Worm (Caenorhabditis elegans) whole organism, L4 larva: ENCODE measurements around the gene clec-162.

Experiments
- F10B5.3 ChIP-seq: sonication (generic microtip); optimal IDR thresholded peaks from 2 replicates; lab custom pipeline; 2016; ENCODE audit warnings: mild to moderate bottlenecking, missing genetic modification characterization, missing compliant biosample characterization
- F37D6.2 ChIP-seq: sonication (generic microtip); optimal IDR thresholded peaks from 2 replicates; lab custom pipeline; 2016; ENCODE audit warnings: mild to moderate bottlenecking, missing genetic modification characterization, missing compliant biosample characterization
- R02D3.7 ChIP-seq: fragments of 150-350 bp; sonication (generic microtip); optimal IDR thresholded peaks from 3 replicates; lab custom pipeline; 2014; ENCODE audit warnings: missing biosample characterization, missing genetic modification characterization
- T20F7.1 ChIP-seq: fragments of 200-800 bp; sonication (Bioruptor generic); optimal IDR thresholded peaks from 2 replicates; lab custom pipeline; 2018; ENCODE audit warnings: mild to moderate bottlenecking, missing genetic modification characterization, missing compliant biosample characterization
- Y75B8A.6 ChIP-seq: fragments of 200-800 bp; sonication (Bioruptor generic); IDR thresholded peaks from 2 replicates; pipeline ENCODE4 v1.3.6; 2022; ENCODE audit warnings: missing genetic modification reagents, missing genetic modification characterization, missing compliant biosample characterization
- ceh-20 ChIP-seq: fragments of 200-800 bp; sonication (Bioruptor generic); IDR thresholded peaks from 2 replicates; pipeline ENCODE4 v1.3.6; 2022; ENCODE audit warnings: missing genetic modification reagents, missing genetic modification characterization, missing compliant biosample characterization
- ceh-32 ChIP-seq: sonication (generic microtip); optimal IDR thresholded peaks from 2 replicates; lab custom pipeline; 2016; ENCODE audit warnings: mild to moderate bottlenecking, missing genetic modification characterization, missing compliant biosample characterization; ENCODE audit not compliant: poor library complexity
- ceh-62 ChIP-seq: sonication (generic microtip); optimal IDR thresholded peaks from 2 replicates; lab custom pipeline; 2017; ENCODE audit warnings: missing biosample characterization, missing genetic modification characterization
- ctbp-1 ChIP-seq: fragments of 200-800 bp; sonication (Bioruptor generic); IDR thresholded peaks from 2 replicates; pipeline ENCODE4 v1.3.6; 2022; ENCODE audit warnings: missing genetic modification reagents, missing genetic modification characterization, missing compliant biosample characterization
- daf-12 ChIP-seq: fragments of 150-350 bp; optimal IDR thresholded peaks from 2 replicates; lab custom pipeline; 2014; ENCODE audit warnings: missing biosample characterization, missing genetic modification reagents, missing genetic modification characterization
- daf-16 ChIP-seq, 3 experiments: sonication (generic microtip); optimal IDR thresholded peaks; 2 replicates each; lab custom pipeline; 2016 to 2017; ENCODE audit warnings: missing genetic modification characterization in 3 of 3, missing genetic modification reagents in 3 of 3, mild to moderate bottlenecking in 2 of 3, missing compliant biosample characterization in 2 of 3, missing biosample characterization in 1 of 3, moderate library complexity in 1 of 3
- daf-19 ChIP-seq: fragments of 200-800 bp; sonication (Bioruptor generic); conservative IDR thresholded peaks from 2 replicates; pipeline ENCODE4 v1.3.6; 2022; ENCODE audit warnings: missing genetic modification characterization, missing compliant biosample characterization
- daf-8 ChIP-seq: fragments of 200-800 bp; sonication (Bioruptor generic); IDR thresholded peaks from 2 replicates; pipeline ENCODE4 v1.3.6; 2022; ENCODE audit warnings: missing genetic modification characterization, missing compliant biosample characterization
- dmd-6 ChIP-seq: fragments of 200-800 bp; sonication (Bioruptor generic); IDR thresholded peaks from 2 replicates; pipeline ENCODE4 v1.3.6; 2022; ENCODE audit warnings: missing genetic modification reagents, missing genetic modification characterization, missing compliant biosample characterization
- dmd-9 ChIP-seq: fragments of 200-800 bp; sonication (Bioruptor generic); IDR thresholded peaks from 2 replicates; pipeline ENCODE4 v1.3.6; 2022; ENCODE audit warnings: missing genetic modification reagents, missing genetic modification characterization, missing compliant biosample characterization
- dpl-1 ChIP-seq: fragments of 150-350 bp; optimal IDR thresholded peaks from 2 replicates; lab custom pipeline; 2014; ENCODE audit warnings: missing biosample characterization, missing genetic modification reagents, missing genetic modification characterization
- dve-1 ChIP-seq: sonication (generic microtip); optimal IDR thresholded peaks from 2 replicates; lab custom pipeline; 2017; ENCODE audit warnings: antibody characterized with exemption, mild to moderate bottlenecking, missing genetic modification characterization, missing compliant biosample characterization; ENCODE audit not compliant: insufficient read depth
- egl-27 ChIP-seq: sonication (generic microtip); optimal IDR thresholded peaks from 3 replicates; lab custom pipeline; 2017; ENCODE audit warnings: missing biosample characterization, missing genetic modification reagents, missing genetic modification characterization
- hif-1 ChIP-seq, 2 experiments: sonication (generic microtip); optimal IDR thresholded peaks; 2 replicates each; lab custom pipeline; 2016 to 2017; ENCODE audit warnings: missing compliant biosample characterization in 2 of 2, missing genetic modification characterization in 2 of 2, missing genetic modification reagents in 2 of 2, missing genotype in 2 of 2, mild to moderate bottlenecking in 1 of 2
- hlh-11 ChIP-seq: fragments of 200-800 bp; sonication (Bioruptor generic); optimal IDR thresholded peaks from 2 replicates; lab custom pipeline; 2018; ENCODE audit warnings: mild to moderate bottlenecking, missing genetic modification characterization, missing compliant biosample characterization
- hlh-30 ChIP-seq: sonication (generic microtip); optimal IDR thresholded peaks from 2 replicates; lab custom pipeline; 2017; ENCODE audit warnings: antibody characterized with exemption, mild to moderate bottlenecking, missing genetic modification characterization, missing compliant biosample characterization; ENCODE audit not compliant: insufficient read depth
- hmg-1.1 ChIP-seq: fragments of 200-800 bp; sonication (Bioruptor generic); IDR thresholded peaks from 2 replicates; pipeline ENCODE4 v1.3.6; 2022; ENCODE audit warnings: missing genetic modification reagents, missing genetic modification characterization, missing compliant biosample characterization
- jun-1 ChIP-seq: fragments of 150-350 bp; optimal IDR thresholded peaks from 2 replicates; lab custom pipeline; 2014; ENCODE audit warnings: missing biosample characterization, missing genetic modification reagents, missing genetic modification characterization
- lin-39 ChIP-seq: fragments of 150-350 bp; optimal IDR thresholded peaks from 2 replicates; lab custom pipeline; 2014; ENCODE audit warnings: missing biosample characterization, missing genetic modification reagents, missing genetic modification characterization
- lir-3 ChIP-seq: sonication (generic microtip); optimal IDR thresholded peaks from 2 replicates; lab custom pipeline; 2016; ENCODE audit warnings: mild to moderate bottlenecking, missing genetic modification characterization, missing compliant biosample characterization
- lsy-2 ChIP-seq, 2 experiments: fragments of 150-350 bp in 1 of 2; sonication (generic microtip) in 1 of 2; optimal IDR thresholded peaks; 2 replicates each; lab custom pipeline; 2014 to 2017; ENCODE audit warnings: missing biosample characterization in 2 of 2, missing genetic modification characterization in 2 of 2
- madf-9 ChIP-seq: fragments of 200-800 bp; sonication (Bioruptor generic); conservative IDR thresholded peaks from 2 replicates; pipeline ENCODE4 v1.3.6; 2022; ENCODE audit warnings: missing genetic modification reagents, missing genetic modification characterization, missing compliant biosample characterization
- mdl-1 ChIP-seq, 2 experiments: fragments of 150-350 bp in 1 of 2; sonication (generic microtip) in 1 of 2; optimal IDR thresholded peaks; 2 replicates each; lab custom pipeline; 2014 to 2017; ENCODE audit warnings: missing biosample characterization in 2 of 2, missing genetic modification characterization in 2 of 2
- mdt-29 ChIP-seq: fragments of 200-800 bp; sonication (Bioruptor generic); IDR thresholded peaks from 2 replicates; pipeline ENCODE4 v1.3.6; 2022; ENCODE audit warnings: missing genetic modification reagents, missing genetic modification characterization, missing compliant biosample characterization
- mep-1 ChIP-seq: fragments of 150-350 bp; sonication (generic microtip); optimal IDR thresholded peaks from 3 replicates; lab custom pipeline; 2014; ENCODE audit warnings: missing biosample characterization, missing genetic modification characterization
- mes-2 ChIP-seq: sonication (generic microtip); optimal IDR thresholded peaks from 2 replicates; lab custom pipeline; 2016; ENCODE audit warnings: missing genotype, mild to moderate bottlenecking, missing genetic modification characterization, missing compliant biosample characterization; ENCODE audit not compliant: poor library complexity, severe bottlenecking
- mxl-3 ChIP-seq: fragments of 200-800 bp; sonication (Bioruptor generic); optimal IDR thresholded peaks from 2 replicates; lab custom pipeline; 2018; ENCODE audit warnings: mild to moderate bottlenecking, missing genetic modification characterization, missing compliant biosample characterization
- nhr-102 ChIP-seq: sonication (generic microtip); optimal IDR thresholded peaks from 2 replicates; lab custom pipeline; 2016; ENCODE audit warnings: mild to moderate bottlenecking, missing genetic modification characterization, moderate library complexity, missing compliant biosample characterization
- nhr-11 ChIP-seq: fragments of 150-350 bp; optimal IDR thresholded peaks from 2 replicates; lab custom pipeline; 2014; ENCODE audit warnings: missing biosample characterization, missing genetic modification characterization
- nhr-28 ChIP-seq: fragments of 150-350 bp; optimal IDR thresholded peaks from 2 replicates; lab custom pipeline; 2014; ENCODE audit warnings: missing biosample characterization, missing genetic modification characterization
- nhr-6 ChIP-seq: fragments of 150-350 bp; optimal IDR thresholded peaks from 2 replicates; lab custom pipeline; 2014; ENCODE audit warnings: missing biosample characterization, missing genetic modification characterization
- set-16 ChIP-seq: fragments of 200-800 bp; sonication (Bioruptor generic); IDR thresholded peaks from 2 replicates; pipeline ENCODE4 v1.3.6; 2022; ENCODE audit warnings: missing genetic modification reagents, missing genetic modification characterization, missing compliant biosample characterization
- snpc-4 ChIP-seq: fragments of 150-350 bp; optimal IDR thresholded peaks from 2 replicates; lab custom pipeline; 2014; ENCODE audit warnings: missing biosample characterization, missing genetic modification characterization
- spr-3 ChIP-seq: fragments of 200-800 bp; sonication (Bioruptor generic); optimal IDR thresholded peaks from 2 replicates; lab custom pipeline; 2018; ENCODE audit warnings: mild to moderate bottlenecking, missing genetic modification characterization, missing compliant biosample characterization
- tag-97 ChIP-seq: fragments of 200-800 bp; sonication (Bioruptor generic); IDR thresholded peaks from 2 replicates; pipeline ENCODE4 v1.3.6; 2022; ENCODE audit warnings: missing genetic modification characterization, missing compliant biosample characterization
- unc-39 ChIP-seq: sonication (generic microtip); optimal IDR thresholded peaks from 2 replicates; lab custom pipeline; 2017; ENCODE audit warnings: missing biosample characterization, missing genetic modification characterization
- unc-62 ChIP-seq, 3 experiments: fragments of 150-350 bp in 1 of 3; sonication (generic microtip); optimal IDR thresholded peaks in 2 of 3; peaks in 1 of 3; 1 replicate in 1 of 3; 2 replicates in 2 of 3; lab custom pipeline; 2014 to 2017; ENCODE audit warnings: missing biosample characterization in 3 of 3, missing genetic modification characterization in 3 of 3, missing genetic modification reagents in 3 of 3, missing genotype in 1 of 3
- zag-1 ChIP-seq: fragments of 150-350 bp; optimal IDR thresholded peaks from 2 replicates; lab custom pipeline; 2014; ENCODE audit warnings: missing biosample characterization, missing genetic modification characterization
- zfp-3 ChIP-seq: fragments of 200-800 bp; sonication (Bioruptor generic); conservative IDR thresholded peaks from 2 replicates; pipeline ENCODE4 v1.3.6; 2022; ENCODE audit warnings: missing genetic modification reagents, missing genetic modification characterization, missing compliant biosample characterization
- zip-2 ChIP-seq: fragments of 150-350 bp; optimal IDR thresholded peaks from 2 replicates; lab custom pipeline; 2014; ENCODE audit warnings: missing biosample characterization, missing genetic modification characterization
- ztf-7 ChIP-seq: fragments of 150-350 bp; optimal IDR thresholded peaks from 2 replicates; lab custom pipeline; 2014; ENCODE audit warnings: missing biosample characterization, missing genetic modification characterization

Gene clec-162

ce11 chrIII:9697323-9697722 is 27.7 kb downstream of the clec-162 start (continued):
- no peak for TF ChIP-seq ceh-62 (tag; lab: Kevin White, UChicago)
- TF ChIP-seq R02D3.7 (tag; lab: Kevin White, UChicago) = no peak
- peak; percentile 63 for TF ChIP-seq hmg-1.1
- TF ChIP-seq nhr-6 (tag; lab: Kevin White, UChicago) = peak; percentile 43
- TF ChIP-seq lir-3 = no peak
- TF ChIP-seq unc-62 (GFP tag; optimal IDR thresholded peaks at IDR 0.05 in 1 of 2; lab: Kevin White, UChicago) = peak in 1 of 2 experiments; percentile 98
- TF ChIP-seq unc-62 (tag; optimal IDR thresholded peaks at IDR 0.05; lab: Kevin White, UChicago) = no peak
- TF ChIP-seq dmd-6 (GFP tag; lab: Robert Waterston, UW) = peak; percentile 57; the same call in 1 of the 2 replicates
- peak in 1 of 2 experiments; percentile 24 for TF ChIP-seq hif-1 (tag; optimal IDR thresholded peaks at IDR 0.05; lab: Kevin White, UChicago)
- TF ChIP-seq hlh-30 (tag; lab: Kevin White, UChicago) = peak; percentile 71
- TF ChIP-seq jun-1 (tag; lab: Kevin White, UChicago) = no peak
- TF ChIP-seq ctbp-1 (GFP tag; lab: Robert Waterston, UW) = 0 out of 2 replicates have a peak, but pooled peaks have one; percentile 24
- TF ChIP-seq ceh-32 (tag; lab: Kevin White, UChicago) = no peak
- peak; percentile 29 for TF ChIP-seq dpl-1 (GFP tag; lab: Kevin White, UChicago)
- no peak for TF ChIP-seq daf-16 (GFP tag; optimal IDR thresholded peaks at IDR 0.05; lab: Kevin White, UChicago)
- peak; percentile 36 for TF ChIP-seq daf-16 (tag; optimal IDR thresholded peaks at IDR 0.05; lab: Kevin White, UChicago)
- no peak for TF ChIP-seq nhr-102
- peak; percentile 68 for TF ChIP-seq mxl-3 (GFP tag; lab: Kevin White, UChicago)
- 0 out of 2 replicates have a peak, but pooled peaks have one; percentile 18 for TF ChIP-seq set-16
- TF ChIP-seq tag-97 (GFP tag; lab: Robert Waterston, UW) = no peak
- no peak for TF ChIP-seq zip-2 (tag; lab: Kevin White, UChicago)
- TF ChIP-seq ztf-7 = peak; percentile 9
- no peak for TF ChIP-seq zag-1 (tag; lab: Kevin White, UChicago)
- no peak for TF ChIP-seq madf-9 (GFP tag; lab: Robert Waterston, UW)
- peak; percentile 78 for TF ChIP-seq nhr-11 (tag; lab: Kevin White, UChicago)
- peak; percentile 15 for TF ChIP-seq F37D6.2 (tag; lab: Kevin White, UChicago)
- TF ChIP-seq egl-27 (tag; lab: Kevin White, UChicago) = no peak
- peak; percentile 49 for TF ChIP-seq dve-1
- TF ChIP-seq mdl-1 (tag; optimal IDR thresholded peaks at IDR 0.05; lab: Kevin White, UChicago) = peak in 1 of 2 experiments; percentile 46
- peak; percentile 73 for TF ChIP-seq mep-1
- peak; percentile 78 for TF ChIP-seq hlh-11 (tag; lab: Kevin White, UChicago)

- TF ChIP-seq mdt-29 (GFP tag; lab: Robert Waterston, UW) = no peak
- TF ChIP-seq lin-39 = no peak
- TF ChIP-seq dmd-6 (GFP tag; lab: Robert Waterston, UW) = no peak
- TF ChIP-seq nhr-28 (tag; lab: Kevin White, UChicago) = no peak
Observed at ce11 chrIII:9696417-9696816, 28.6 kb downstream of the clec-162 start, which contains the start of gene bud-31. Gene bud-31, minus strand, starts transcription at chrIII:9696517.

DNA sequence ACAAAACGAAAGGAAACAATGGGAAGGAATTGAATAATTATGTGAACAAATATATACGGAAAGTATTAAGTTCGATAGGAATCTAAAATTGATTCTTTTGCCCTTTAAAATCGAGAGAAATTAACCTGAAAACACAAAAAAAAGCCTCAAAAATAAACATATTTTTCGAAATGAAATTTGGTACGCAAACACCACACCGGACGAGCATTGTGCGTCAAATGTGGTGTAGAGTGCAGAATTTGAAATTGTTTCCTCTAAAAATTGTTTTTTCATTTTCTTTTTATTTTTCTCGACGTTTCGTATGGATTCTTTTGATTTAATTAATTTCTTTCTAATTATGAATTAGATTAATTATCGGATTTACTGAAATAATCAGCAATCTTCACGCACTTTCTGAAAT is 29.6 kb downstream of the clec-162 start:
- no peak for TF ChIP-seq T20F7.1 (GFP tag; lab: Kevin White, UChicago)
- peak; percentile 39 for TF ChIP-seq nhr-6 (tag; lab: Kevin White, UChicago)
- no peak for TF ChIP-seq F10B5.3
- TF ChIP-seq daf-19 = no peak
- no peak for TF ChIP-seq set-16
- TF ChIP-seq dmd-9 (GFP tag; lab: Robert Waterston, UW) = no peak
- TF ChIP-seq dpl-1 (GFP tag; lab: Kevin White, UChicago) = peak; percentile 32
- no peak for TF ChIP-seq daf-16 (GFP tag; optimal IDR thresholded peaks at IDR 0.05; lab: Kevin White, UChicago)
- peak; percentile 16 for TF ChIP-seq daf-16 (tag; optimal IDR thresholded peaks at IDR 0.05; lab: Kevin White, UChicago)
- no peak for TF ChIP-seq zip-2 (tag; lab: Kevin White, UChicago)
- no peak for TF ChIP-seq ceh-20
- no peak for TF ChIP-seq Y75B8A.6 (GFP tag; lab: Robert Waterston, UW)
- no peak for TF ChIP-seq daf-12
- TF ChIP-seq zfp-3 (GFP tag; lab: Robert Waterston, UW) = no peak
- TF ChIP-seq snpc-4 (tag; lab: Kevin White, UChicago) = no peak
- TF ChIP-seq lsy-2 (tag; optimal IDR thresholded peaks at IDR 0.05; lab: Kevin White, UChicago) = peak in 1 of 2 experiments; percentile 33
- no peak for TF ChIP-seq mep-1
- TF ChIP-seq spr-3 (GFP tag; lab: Kevin White, UChicago) = no peak
- TF ChIP-seq unc-39 (tag; lab: Kevin White, UChicago) = no peak
- no peak for TF ChIP-seq daf-8 (GFP tag; lab: Robert Waterston, UW)
- TF ChIP-seq hlh-30 (tag; lab: Kevin White, UChicago) = peak; percentile 13
- peak; percentile 47 for TF ChIP-seq mes-2 (tag; lab: Kevin White, UChicago)
